Fruit fly (Drosophila melanogaster) whole organism, embryonic: Measurements from ENCODE around the gene osp.

Experiments
- Atf-2 ChIP-seq: fragments of 200-800 bp; sonication (Bioruptor generic); optimal IDR thresholded peaks from 2 replicates; lab custom pipeline; 2016; ENCODE audit warnings: missing biosample characterization, missing genetic modification characterization
- Atf3 ChIP-seq: fragments of 200-800 bp; sonication (Bioruptor generic); optimal IDR thresholded peaks from 3 replicates; lab custom pipeline; 2016; ENCODE audit warnings: missing biosample characterization, missing genetic modification characterization
- CG10267 ChIP-seq: fragments of 200-800 bp; sonication (Bioruptor generic); optimal IDR thresholded peaks from 2 replicates; lab custom pipeline; 2018; ENCODE audit warnings: missing biosample characterization, mild to moderate bottlenecking, missing genetic modification characterization, moderate library complexity
- CG10321 ChIP-seq: fragments of 200-800 bp; sonication (Bioruptor generic); IDR thresholded peaks from 2 replicates; pipeline ENCODE4 v1.3.6; 2022; ENCODE audit warnings: missing biosample characterization, missing genetic modification characterization
- CG10462 ChIP-seq: fragments of 200-800 bp; sonication (Bioruptor generic); optimal IDR thresholded peaks from 2 replicates; lab custom pipeline; 2016; ENCODE audit warnings: missing biosample characterization, missing genetic modification characterization
- CG11085 ChIP-seq: fragments of 200-800 bp; sonication (Bioruptor generic); IDR thresholded peaks from 2 replicates; pipeline ENCODE4 v1.3.6; 2022; ENCODE audit warnings: missing biosample characterization, missing genetic modification characterization
- CG11398 ChIP-seq: fragments of 200-800 bp; sonication (Bioruptor generic); optimal IDR thresholded peaks from 2 replicates; lab custom pipeline; 2016; ENCODE audit warnings: missing biosample characterization, missing genetic modification characterization
- CG11695 ChIP-seq: fragments of 200-800 bp; sonication (Bioruptor generic); IDR thresholded peaks from 3 replicates; pipeline ENCODE4 v1.3.6; 2022; ENCODE audit warnings: missing biosample characterization, missing genetic modification characterization
- CG12236 ChIP-seq: fragments of 200-800 bp; sonication (Bioruptor generic); optimal IDR thresholded peaks from 2 replicates; lab custom pipeline; 2016; ENCODE audit warnings: missing biosample characterization, missing genetic modification characterization
- CG14050 ChIP-seq: fragments of 200-800 bp; sonication (Bioruptor generic); IDR thresholded peaks from 3 replicates; pipeline ENCODE4 v1.3.6; 2022; ENCODE audit warnings: missing biosample characterization, missing genetic modification characterization
- CG1602 ChIP-seq: fragments of 200-800 bp; sonication (Bioruptor generic); optimal IDR thresholded peaks from 3 replicates; lab custom pipeline; 2016; ENCODE audit warnings: missing biosample characterization, missing genetic modification characterization
- CG16863 ChIP-seq: fragments of 200-800 bp; sonication (Bioruptor generic); optimal IDR thresholded peaks from 3 replicates; lab custom pipeline; 2016; ENCODE audit warnings: missing biosample characterization, missing genetic modification characterization
- CG17361 ChIP-seq: fragments of 200-800 bp; sonication (Bioruptor generic); IDR thresholded peaks from 3 replicates; pipeline ENCODE4 v1.3.6; 2022; ENCODE audit warnings: missing biosample characterization, missing genetic modification characterization
- CG18262 ChIP-seq: fragments of 200-800 bp; optimal IDR thresholded peaks from 3 replicates; lab custom pipeline; 2019; ENCODE audit warnings: missing biosample characterization, mild to moderate bottlenecking, missing genetic modification characterization, moderate library complexity
- CG18599 ChIP-seq: fragments of 200-800 bp; sonication (Bioruptor generic); optimal IDR thresholded peaks from 3 replicates; lab custom pipeline; 2017; ENCODE audit warnings: missing biosample characterization, missing genetic modification characterization, mild to moderate bottlenecking, moderate library complexity, missing genetic modification reagents
- CG3847 ChIP-seq: fragments of 200-800 bp; sonication (Bioruptor generic); IDR thresholded peaks from 2 replicates; pipeline ENCODE4 v1.3.6; 2022; ENCODE audit warnings: missing biosample characterization, missing genetic modification characterization
- CG4424 ChIP-seq: fragments of 200-800 bp; sonication (Bioruptor generic); optimal IDR thresholded peaks from 3 replicates; lab custom pipeline; 2016; ENCODE audit warnings: missing biosample characterization, missing genetic modification characterization
- CG4617 ChIP-seq: fragments of 200-800 bp; sonication (Bioruptor generic); optimal IDR thresholded peaks from 3 replicates; lab custom pipeline; 2016; ENCODE audit warnings: missing biosample characterization, missing genetic modification characterization, borderline replicate concordance
- CG7963 ChIP-seq: fragments of 200-800 bp; sonication (Bioruptor generic); IDR thresholded peaks from 3 replicates; pipeline ENCODE4 v1.3.6; 2022; ENCODE audit warnings: missing biosample characterization, missing genetic modification characterization; ENCODE audit not compliant: partially characterized antibody
- CG8944 ChIP-seq: fragments of 200-800 bp; sonication (Bioruptor generic); optimal IDR thresholded peaks from 3 replicates; lab custom pipeline; 2016; ENCODE audit warnings: missing biosample characterization, missing genetic modification characterization
- Doc3 ChIP-seq: fragments of 200-800 bp; sonication (Bioruptor generic); IDR thresholded peaks from 3 replicates; pipeline ENCODE4 v1.3.6; 2022; ENCODE audit warnings: missing biosample characterization, missing genetic modification characterization; ENCODE audit not compliant: partially characterized antibody
- Dp ChIP-seq: fragments of 200-800 bp; sonication (Bioruptor generic); optimal IDR thresholded peaks from 2 replicates; lab custom pipeline; 2018; ENCODE audit warnings: missing biosample characterization, mild to moderate bottlenecking, missing genetic modification characterization, moderate library complexity
- Dref ChIP-seq: fragments of 200-800 bp; sonication (Bioruptor generic); IDR thresholded peaks from 2 replicates; pipeline ENCODE4 v1.3.6; 2022; ENCODE audit warnings: missing biosample characterization, missing genetic modification characterization
- Fer3 ChIP-seq: fragments of 200-800 bp; sonication (Bioruptor generic); optimal IDR thresholded peaks from 2 replicates; lab custom pipeline; 2018; ENCODE audit warnings: missing biosample characterization, mild to moderate bottlenecking, missing genetic modification characterization, moderate library complexity
- Gsc ChIP-seq: fragments of 200-800 bp; sonication (Bioruptor generic); IDR thresholded peaks from 2 replicates; pipeline ENCODE4 v1.3.6; 2022; ENCODE audit warnings: missing biosample characterization, missing genetic modification characterization
- HmgD ChIP-seq: fragments of 200-800 bp; sonication (Bioruptor generic); optimal IDR thresholded peaks from 3 replicates; lab custom pipeline; 2016; ENCODE audit warnings: missing biosample characterization, missing genetic modification characterization
- Hr51 ChIP-seq, 2 experiments: fragments of 200-800 bp; sonication (Bioruptor generic); optimal IDR thresholded peaks; 2 replicates in 1 of 2; 3 replicates in 1 of 2; lab custom pipeline; 2016 to 2018; ENCODE audit warnings: missing biosample characterization in 2 of 2, missing genetic modification characterization in 2 of 2, mild to moderate bottlenecking in 1 of 2, moderate library complexity in 1 of 2
- Opbp ChIP-seq: fragments of 200-800 bp; sonication (Bioruptor generic); IDR thresholded peaks from 3 replicates; pipeline ENCODE4 v1.3.6; 2022; ENCODE audit warnings: missing biosample characterization, missing genetic modification characterization; ENCODE audit not compliant: partially characterized antibody
- Sin3A ChIP-seq: fragments of >200 bp; optimal IDR thresholded peaks from 2 replicates; lab custom pipeline; 2018
- Tbp ChIP-seq: fragments of >200 bp; optimal IDR thresholded peaks from 2 replicates; lab custom pipeline; 2018; ENCODE audit warnings: missing biosample characterization, missing genetic modification characterization
- al ChIP-seq: fragments of 200-800 bp; sonication (Bioruptor generic); IDR thresholded peaks from 2 replicates; pipeline ENCODE4 v1.3.6; 2022; ENCODE audit warnings: missing biosample characterization, missing genetic modification characterization
- bigmax ChIP-seq: fragments of 200-800 bp; sonication (Bioruptor generic); optimal IDR thresholded peaks from 2 replicates; lab custom pipeline; 2018; ENCODE audit warnings: missing biosample characterization, mild to moderate bottlenecking, missing genetic modification characterization
- chif ChIP-seq, 2 experiments: fragments of 200-800 bp; sonication (Bioruptor generic); optimal IDR thresholded peaks; 3 replicates each; lab custom pipeline; 2016; ENCODE audit warnings: missing biosample characterization in 2 of 2, missing genetic modification characterization in 2 of 2
- crc ChIP-seq: fragments of 200-800 bp; sonication (Bioruptor generic); optimal IDR thresholded peaks from 2 replicates; lab custom pipeline; 2016; ENCODE audit warnings: missing biosample characterization, missing genetic modification characterization
- dati ChIP-seq: fragments of 200-800 bp; sonication (Bioruptor generic); IDR thresholded peaks from 2 replicates; pipeline ENCODE4 v1.3.6; 2022; ENCODE audit warnings: missing biosample characterization, missing genetic modification characterization
- dimm ChIP-seq: fragments of 200-800 bp; sonication (Bioruptor generic); IDR thresholded peaks from 2 replicates; pipeline ENCODE4 v1.3.6; 2022; ENCODE audit warnings: missing biosample characterization, missing genetic modification characterization
- dmrt11E ChIP-seq: fragments of 200-800 bp; sonication (Bioruptor generic); optimal IDR thresholded peaks from 3 replicates; lab custom pipeline; 2018; ENCODE audit warnings: missing biosample characterization, mild to moderate bottlenecking, missing genetic modification characterization, moderate library complexity
- knrl ChIP-seq: fragments of 200-800 bp; sonication (Bioruptor generic); IDR thresholded peaks from 3 replicates; pipeline ENCODE4 v1.3.6; 2022; ENCODE audit warnings: missing biosample characterization, missing genetic modification characterization; ENCODE audit not compliant: partially characterized antibody
- lab ChIP-seq: fragments of 200-800 bp; sonication (Bioruptor generic); optimal IDR thresholded peaks from 3 replicates; lab custom pipeline; 2017; ENCODE audit warnings: missing biosample characterization, missing genetic modification characterization, mild to moderate bottlenecking, moderate library complexity, missing genetic modification reagents
- lbe ChIP-seq: fragments of 200-800 bp; sonication (Bioruptor generic); optimal IDR thresholded peaks from 2 replicates; lab custom pipeline; 2016; ENCODE audit warnings: missing biosample characterization, mild to moderate bottlenecking, missing genetic modification characterization
- mam ChIP-seq: fragments of 200-800 bp; sonication (Bioruptor generic); optimal IDR thresholded peaks from 3 replicates; lab custom pipeline; 2016; ENCODE audit warnings: missing biosample characterization, missing genetic modification characterization
- nerfin-2 ChIP-seq: fragments of 200-800 bp; sonication (Bioruptor generic); IDR thresholded peaks from 2 replicates; pipeline ENCODE4 v1.3.6; 2022; ENCODE audit warnings: missing biosample characterization, missing genetic modification characterization; ENCODE audit not compliant: partially characterized antibody
- pum ChIP-seq: fragments of 200-800 bp; sonication (Bioruptor generic); optimal IDR thresholded peaks from 2 replicates; lab custom pipeline; 2016; ENCODE audit warnings: missing biosample characterization, missing genetic modification characterization
- sens ChIP-seq: fragments of 200-800 bp; sonication (Bioruptor generic); peaks from one replicate; lab custom pipeline; 2016; ENCODE audit warnings: missing biosample characterization, missing genetic modification characterization
- slou ChIP-seq: fragments of 200-800 bp; sonication (Bioruptor generic); optimal IDR thresholded peaks from 3 replicates; lab custom pipeline; 2016; ENCODE audit warnings: missing biosample characterization, missing genetic modification characterization
- slp2 ChIP-seq: fragments of 200-800 bp; sonication (Bioruptor generic); optimal IDR thresholded peaks from 2 replicates; lab custom pipeline; 2016; ENCODE audit warnings: missing biosample characterization, missing genetic modification characterization
- stc ChIP-seq: fragments of 200-800 bp; sonication (Bioruptor generic); IDR thresholded peaks from 2 replicates; pipeline ENCODE4 v1.3.6; 2022; ENCODE audit warnings: missing biosample characterization, missing genetic modification characterization
- tap ChIP-seq: fragments of 200-800 bp; optimal IDR thresholded peaks from 3 replicates; lab custom pipeline; 2019; ENCODE audit warnings: missing biosample characterization, mild to moderate bottlenecking, missing genetic modification characterization, moderate library complexity
- tio ChIP-seq: fragments of 200-800 bp; sonication (Bioruptor generic); optimal IDR thresholded peaks from 2 replicates; lab custom pipeline; 2017; ENCODE audit warnings: missing biosample characterization, missing genetic modification characterization, inconsistent platforms
- vvl ChIP-seq: fragments of 200-800 bp; sonication (Bioruptor generic); IDR thresholded peaks from 2 replicates; pipeline ENCODE4 v1.3.6; 2022; ENCODE audit warnings: missing biosample characterization, missing genetic modification characterization
- wdn ChIP-seq: fragments of 200-800 bp; sonication (Bioruptor generic); IDR thresholded peaks from 2 replicates; pipeline ENCODE4 v1.3.6; 2022; ENCODE audit warnings: missing biosample characterization, missing genetic modification characterization
- zfh2 ChIP-seq: fragments of 200-800 bp; sonication (Bioruptor generic); optimal IDR thresholded peaks from 2 replicates; lab custom pipeline; 2016; ENCODE audit warnings: missing biosample characterization, missing genetic modification characterization

Gene osp

dm6 chr2L:14674606-14675100 lies 14.5 kb downstream of the osp start (continued):
- peak; percentile 52 for TF ChIP-seq lab
- peak; percentile 89 for TF ChIP-seq tap (tag; lab: Kevin White, UChicago)
- no peak for TF ChIP-seq slou (GFP tag; lab: Kevin White, UChicago)
- no peak for TF ChIP-seq Tbp (GFP tag; lab: Kevin White, UChicago)
- TF ChIP-seq Doc3 (GFP tag; lab: Robert Waterston, UW), result no peak
- no peak for TF ChIP-seq Atf-2
- TF ChIP-seq CG17361, result peak; percentile 98
- no peak for TF ChIP-seq Atf3 (GFP tag; lab: Kevin White, UChicago)
- no peak for TF ChIP-seq CG16863 (GFP tag; lab: Kevin White, UChicago)
- no peak for TF ChIP-seq CG4617 (GFP tag; lab: Kevin White, UChicago)
- TF ChIP-seq CG1602, result peak; percentile 54
- TF ChIP-seq dimm (GFP tag; lab: Robert Waterston, UW), result no peak
- TF ChIP-seq CG18599 (GFP tag; lab: Kevin White, UChicago), result peak; percentile 30
- TF ChIP-seq CG11398 (GFP tag; lab: Kevin White, UChicago), result no peak
- TF ChIP-seq CG11085, result 0 out of 2 replicates have a peak, but pooled peaks have one; percentile 29
- no peak for TF ChIP-seq mam (GFP tag; lab: Kevin White, UChicago)
- no peak for TF ChIP-seq CG10462 (GFP tag; lab: Kevin White, UChicago)
- no peak for TF ChIP-seq Opbp (GFP tag; lab: Robert Waterston, UW)
- no peak for TF ChIP-seq pum (GFP tag; lab: Kevin White, UChicago)
- TF ChIP-seq CG18262 (tag; lab: Kevin White, UChicago), result peak; percentile 99
- TF ChIP-seq knrl (GFP tag; lab: Robert Waterston, UW), result no peak
- no peak for TF ChIP-seq slp2 (GFP tag; lab: Kevin White, UChicago)
- no peak for TF ChIP-seq bigmax (GFP tag; lab: Kevin White, UChicago)
- TF ChIP-seq CG14050 (GFP tag; lab: Robert Waterston, UW), result no peak
- TF ChIP-seq Gsc (GFP tag; lab: Robert Waterston, UW), result no peak
- TF ChIP-seq wdn (GFP tag; lab: Robert Waterston, UW), result no peak
- no peak for TF ChIP-seq chif (GFP tag; optimal IDR thresholded peaks at IDR 0.05; lab: Kevin White, UChicago)
- TF ChIP-seq vvl (GFP tag; lab: Robert Waterston, UW), result peak; percentile 82
- TF ChIP-seq CG4424 (GFP tag; lab: Kevin White, UChicago), result peak; percentile 74
- peak; percentile 92 for TF ChIP-seq CG10267 (tag; lab: Kevin White, UChicago)
- peak; percentile 57 for TF ChIP-seq Fer3 (tag; lab: Kevin White, UChicago)
- no peak for TF ChIP-seq HmgD (GFP tag; lab: Kevin White, UChicago)
- no peak for TF ChIP-seq lbe (GFP tag; lab: Kevin White, UChicago)
- TF ChIP-seq Hr51 (GFP tag; optimal IDR thresholded peaks at IDR 0.05; lab: Kevin White, UChicago), result peak in 1 of 2 experiments; percentile 80
- no peak for TF ChIP-seq CG10321 (GFP tag; lab: Robert Waterston, UW)
- no peak for TF ChIP-seq al (GFP tag; lab: Robert Waterston, UW)
- peak; percentile 86 for TF ChIP-seq sens (GFP tag; lab: Kevin White, UChicago)
- TF ChIP-seq Sin3A (lab: Kevin White, UChicago), result no peak
- TF ChIP-seq dmrt11E, result peak; percentile 98
- no peak for TF ChIP-seq CG12236
- TF ChIP-seq CG11695 (GFP tag; lab: Robert Waterston, UW), result peak; percentile 62; the same call in 1 of the 3 replicates
- TF ChIP-seq zfh2 (GFP tag; lab: Kevin White, UChicago), result no peak
- TF ChIP-seq CG8944, result no peak
- TF ChIP-seq Dp (GFP tag; lab: Kevin White, UChicago), result no peak
- no peak for TF ChIP-seq CG3847 (GFP tag; lab: Robert Waterston, UW)
- peak; percentile 55; the same call in 1 of the 2 replicates for TF ChIP-seq stc (GFP tag; lab: Robert Waterston, UW)
- no peak for TF ChIP-seq nerfin-2 (GFP tag; lab: Robert Waterston, UW)
- no peak for TF ChIP-seq dati
- no peak for TF ChIP-seq crc (GFP tag; lab: Kevin White, UChicago)
- TF ChIP-seq CG7963 (GFP tag; lab: Robert Waterston, UW), result no peak
- no peak for TF ChIP-seq Dref (GFP tag; lab: Robert Waterston, UW)
- TF ChIP-seq tio, result peak; percentile 38
